Worm (Caenorhabditis elegans) whole organism, L2 larva: ENCODE data around the gene fem-3.

ENCODE experiments used
- C34F6.9 ChIP-seq: fragments of 150-350 bp; optimal IDR thresholded peaks from 2 replicates; lab custom pipeline; 2014; ENCODE audit warnings: missing biosample characterization, missing genetic modification characterization
- elt-1 ChIP-seq: fragments of 150-350 bp; optimal IDR thresholded peaks from 2 replicates; lab custom pipeline; 2014; ENCODE audit warnings: missing biosample characterization, missing genetic modification characterization
- elt-3 ChIP-seq: sonication (generic microtip); optimal IDR thresholded peaks from 2 replicates; lab custom pipeline; 2017; ENCODE audit warnings: missing biosample characterization, missing genetic modification characterization
- mbf-1 ChIP-seq: sonication (generic microtip); optimal IDR thresholded peaks from 2 replicates; lab custom pipeline; 2017; ENCODE audit warnings: missing biosample characterization, missing genetic modification characterization
- nhr-12 ChIP-seq: fragments of 150-350 bp; optimal IDR thresholded peaks from 2 replicates; lab custom pipeline; 2014; ENCODE audit warnings: missing biosample characterization, missing genetic modification characterization
- ztf-1 ChIP-seq: fragments of 200-800 bp; sonication (Bioruptor generic); conservative IDR thresholded peaks from 2 replicates; pipeline ENCODE4 v1.3.6; 2022; ENCODE audit warnings: missing genetic modification characterization, missing compliant biosample characterization

Gene fem-3

DNA sequence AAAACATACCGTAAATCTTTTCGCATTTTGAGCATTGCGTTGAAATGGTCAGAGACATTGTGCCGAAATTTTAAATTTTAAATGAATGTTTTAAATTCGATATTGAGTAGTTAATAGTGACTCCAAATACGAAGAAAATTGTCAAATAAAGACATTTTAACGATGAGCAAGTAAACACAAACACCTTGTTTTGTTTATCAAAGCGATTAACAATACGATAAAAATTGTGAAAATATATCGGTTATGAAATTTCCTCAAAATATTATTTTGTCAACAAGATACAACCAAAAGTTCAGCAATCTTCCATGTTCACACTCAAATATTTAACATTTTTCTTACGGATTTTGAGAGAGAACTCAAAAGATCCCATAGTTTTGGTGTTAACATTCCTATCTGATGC lies 49.5 kb downstream of the fem-3 start, which contains the start of gene F23B2.10:
Gene F23B2.10 (minus strand): TSS at position 101 of the 400 bp plus-strand sequence.
- TF ChIP-seq ztf-1 (GFP tag; lab: Robert Waterston, UW) (no peak), mbf-1 (tag; lab: Kevin White, UChicago) (no peak), elt-1 (tag; lab: Kevin White, UChicago) (no peak), elt-3 (no peak), nhr-12 (tag; lab: Kevin White, UChicago) (no peak), C34F6.9 (tag; lab: Kevin White, UChicago) (no peak)
